Fruit fly (Drosophila melanogaster): ENCODE measurements around the gene ND-20.

DNA sequence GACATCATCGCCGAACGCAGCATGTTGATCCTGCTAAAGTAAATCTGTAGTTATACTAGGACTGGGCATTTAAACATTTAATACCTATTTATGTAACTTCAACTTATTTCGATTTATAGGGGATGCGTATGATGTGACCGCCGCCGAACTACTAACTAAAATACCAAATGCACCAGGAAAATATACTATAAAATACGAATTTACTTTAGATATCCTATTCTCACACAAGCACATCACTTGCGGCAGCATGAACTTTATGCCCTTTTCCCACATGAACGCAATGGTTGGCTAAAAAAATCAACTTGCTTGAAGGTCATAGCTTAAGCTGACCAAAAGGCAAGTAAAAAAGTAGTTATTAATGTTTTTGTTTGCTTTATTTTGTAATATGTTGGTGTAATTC lies at the start of gene ND-20:
- TF ChIP-seq kay (GFP tag; ENCODE audit: borderline replicate concordance), result no peak
- TF ChIP-seq CG12768 (GFP tag; optimal IDR thresholded peaks at IDR 0.05), result no peak
- no peak for TF ChIP-seq CG33017 (tag; optimal IDR thresholded peaks at IDR 0.05)
- TF ChIP-seq Clk (GFP tag; optimal IDR thresholded peaks at IDR 0.05), result no peak
- peak; percentile 30 for TF ChIP-seq CG1620 (GFP tag; optimal IDR thresholded peaks at IDR 0.05)
- TF ChIP-seq CG14711 (tag; optimal IDR thresholded peaks at IDR 0.05), result peak; percentile 32
- TF ChIP-seq CG7101 (tag; optimal IDR thresholded peaks at IDR 0.05), result peak; percentile 30
- no peak for TF ChIP-seq CG11617 (GFP tag; optimal IDR thresholded peaks at IDR 0.05)
- TF ChIP-seq CG7045 (GFP tag; optimal IDR thresholded peaks at IDR 0.05), result no peak
- no peak for TF ChIP-seq Hr96 (GFP tag; optimal IDR thresholded peaks at IDR 0.05)
- no peak for TF ChIP-seq Crg-1 (GFP tag; optimal IDR thresholded peaks at IDR 0.05)
